Fruit fly (Drosophila melanogaster) whole organism, embryonic: ENCODE measurements around the gene CG10337.

ENCODE experiments used
- ATbp ChIP-seq: fragments of 200-800 bp; sonication (Bioruptor generic); optimal IDR thresholded peaks from 2 replicates; lab custom pipeline; 2017; ENCODE audit warnings: missing biosample characterization, mild to moderate bottlenecking, missing genetic modification characterization, missing genetic modification reagents
- Ada2b ChIP-seq: fragments of 200-800 bp; sonication (Bioruptor generic); IDR thresholded peaks from 2 replicates; pipeline ENCODE4 v1.3.6; 2022; ENCODE audit warnings: missing biosample characterization, missing genetic modification characterization
- BtbVII ChIP-seq: fragments of 200-800 bp; sonication (Bioruptor generic); optimal IDR thresholded peaks from 3 replicates; lab custom pipeline; 2017; ENCODE audit warnings: missing biosample characterization, mild to moderate bottlenecking, missing genetic modification characterization
- CG10147 ChIP-seq: fragments of 200-800 bp; sonication (Bioruptor generic); optimal IDR thresholded peaks from 2 replicates; lab custom pipeline; 2019; ENCODE audit warnings: missing biosample characterization, mild to moderate bottlenecking, missing genetic modification characterization, moderate library complexity
- CG11723 ChIP-seq: fragments of 200-800 bp; sonication (Bioruptor generic); optimal IDR thresholded peaks from 2 replicates; lab custom pipeline; 2017; ENCODE audit warnings: missing biosample characterization, mild to moderate bottlenecking, missing genetic modification characterization
- CG12071 ChIP-seq: fragments of 200-800 bp; sonication (Bioruptor generic); optimal IDR thresholded peaks from 3 replicates; lab custom pipeline; 2018; ENCODE audit warnings: missing biosample characterization, mild to moderate bottlenecking, missing genetic modification characterization
- CG12155 ChIP-seq: fragments of 200-800 bp; sonication (Bioruptor generic); optimal IDR thresholded peaks from 3 replicates; lab custom pipeline; 2016; ENCODE audit warnings: missing biosample characterization, missing genetic modification characterization
- CG12769 ChIP-seq: fragments of 200-800 bp; sonication (Bioruptor generic); optimal IDR thresholded peaks from 2 replicates; lab custom pipeline; 2019; ENCODE audit warnings: missing biosample characterization, mild to moderate bottlenecking, missing genetic modification characterization, moderate library complexity
- CG13424 ChIP-seq: fragments of 200-800 bp; sonication (Bioruptor generic); optimal IDR thresholded peaks from 2 replicates; lab custom pipeline; 2019; ENCODE audit warnings: missing biosample characterization, mild to moderate bottlenecking, missing genetic modification characterization, moderate library complexity
- CG13775 ChIP-seq: fragments of 200-800 bp; sonication (Bioruptor generic); optimal IDR thresholded peaks from 3 replicates; lab custom pipeline; 2017; ENCODE audit warnings: missing biosample characterization, mild to moderate bottlenecking, missing genetic modification characterization
- CG1529 ChIP-seq: fragments of 200-800 bp; sonication (Bioruptor generic); optimal IDR thresholded peaks from 3 replicates; lab custom pipeline; 2018; ENCODE audit warnings: missing biosample characterization, missing genetic modification characterization
- CG2202 ChIP-seq: fragments of 200-800 bp; sonication (Bioruptor generic); optimal IDR thresholded peaks from 2 replicates; lab custom pipeline; 2018; ENCODE audit warnings: missing biosample characterization, mild to moderate bottlenecking, missing genetic modification characterization
- CG30431 ChIP-seq: fragments of 200-800 bp; sonication (Bioruptor generic); optimal IDR thresholded peaks from 2 replicates; lab custom pipeline; 2017; ENCODE audit warnings: missing biosample characterization, missing genetic modification characterization
- CG31441 ChIP-seq: fragments of 200-800 bp; sonication (Bioruptor generic); IDR thresholded peaks from 2 replicates; pipeline ENCODE4 v1.3.6; 2022; ENCODE audit warnings: missing biosample characterization, missing genetic modification characterization
- CG4328 ChIP-seq: fragments of 200-800 bp; sonication (Bioruptor generic); optimal IDR thresholded peaks from 3 replicates; lab custom pipeline; 2017; ENCODE audit warnings: missing biosample characterization, missing genetic modification reagents, missing genetic modification characterization
- CG6272 ChIP-seq: fragments of 200-800 bp; sonication (Bioruptor generic); IDR thresholded peaks from 2 replicates; pipeline ENCODE4 v1.3.6; 2022; ENCODE audit warnings: missing biosample characterization, missing genetic modification characterization
- CG6689 ChIP-seq: fragments of 200-800 bp; sonication (Bioruptor generic); IDR thresholded peaks from 2 replicates; pipeline ENCODE4 v1.3.6; 2022; ENCODE audit warnings: missing biosample characterization, missing genetic modification characterization
- CG7372 ChIP-seq: fragments of 200-800 bp; sonication (Bioruptor generic); IDR thresholded peaks from 2 replicates; pipeline ENCODE4 v1.3.6; 2022; ENCODE audit warnings: missing biosample characterization, missing genetic modification characterization
- CG8478 ChIP-seq: fragments of >200 bp; optimal IDR thresholded peaks from 2 replicates; lab custom pipeline; 2018
- CG8765 ChIP-seq: fragments of 200-800 bp; sonication (Bioruptor generic); IDR thresholded peaks from 2 replicates; pipeline ENCODE4 v1.3.6; 2022; ENCODE audit warnings: missing biosample characterization, missing genetic modification characterization
- CHES-1-like ChIP-seq: fragments of 200-800 bp; sonication (Bioruptor generic); optimal IDR thresholded peaks from 2 replicates; lab custom pipeline; 2016; ENCODE audit warnings: missing biosample characterization, missing genetic modification characterization
- Camta ChIP-seq: fragments of 200-800 bp; sonication (Bioruptor generic); optimal IDR thresholded peaks from 2 replicates; lab custom pipeline; 2016; ENCODE audit warnings: missing biosample characterization, missing genetic modification characterization
- CrebB ChIP-seq: fragments of 200-800 bp; sonication (Bioruptor generic); optimal IDR thresholded peaks from 3 replicates; lab custom pipeline; 2018; ENCODE audit warnings: missing biosample characterization, mild to moderate bottlenecking, missing genetic modification characterization
- Fer2 ChIP-seq: fragments of 200-800 bp; sonication (Bioruptor generic); optimal IDR thresholded peaks from 2 replicates; lab custom pipeline; 2018; ENCODE audit warnings: missing biosample characterization, mild to moderate bottlenecking, missing genetic modification characterization, moderate library complexity
- H2.0 ChIP-seq: fragments of 200-800 bp; sonication (Bioruptor generic); IDR thresholded peaks from 2 replicates; pipeline ENCODE4 v1.3.6; 2022; ENCODE audit warnings: missing biosample characterization, missing genetic modification characterization
- HLHmδ ChIP-seq: fragments of 200-800 bp; sonication (Bioruptor generic); optimal IDR thresholded peaks from 2 replicates; lab custom pipeline; 2018; ENCODE audit warnings: missing biosample characterization, mild to moderate bottlenecking, missing genetic modification characterization, moderate library complexity
- Hr51 ChIP-seq, 2 experiments: fragments of 200-800 bp; sonication (Bioruptor generic); optimal IDR thresholded peaks; 2 replicates in 1 of 2; 3 replicates in 1 of 2; lab custom pipeline; 2016 to 2018; ENCODE audit warnings: missing biosample characterization in 2 of 2, missing genetic modification characterization in 2 of 2, mild to moderate bottlenecking in 1 of 2, moderate library complexity in 1 of 2
- MBD-R2 ChIP-seq: fragments of 200-800 bp; sonication (Bioruptor generic); IDR thresholded peaks from 2 replicates; pipeline ENCODE4 v1.3.6; 2022; ENCODE audit warnings: missing biosample characterization, missing genetic modification characterization
- Sry-β ChIP-seq: fragments of 200-800 bp; sonication (Bioruptor generic); optimal IDR thresholded peaks from 2 replicates; lab custom pipeline; 2018; ENCODE audit warnings: missing biosample characterization, mild to moderate bottlenecking, missing genetic modification characterization, moderate library complexity
- Xrp1 ChIP-seq: fragments of 200-800 bp; sonication (Bioruptor generic); IDR thresholded peaks from 2 replicates; pipeline ENCODE4 v1.3.6; 2022; ENCODE audit warnings: missing biosample characterization, missing genetic modification characterization
- ab ChIP-seq: fragments of 200-800 bp; sonication (Bioruptor generic); optimal IDR thresholded peaks from 2 replicates; lab custom pipeline; 2016; ENCODE audit warnings: missing biosample characterization, missing genetic modification characterization
- chm ChIP-seq: fragments of 200-800 bp; sonication (Bioruptor generic); IDR thresholded peaks from 2 replicates; pipeline ENCODE4 v1.3.6; 2022; ENCODE audit warnings: missing biosample characterization, missing genetic modification characterization
- croc ChIP-seq: fragments of 200-800 bp; sonication (Bioruptor generic); conservative IDR thresholded peaks from 3 replicates; pipeline ENCODE4 v1.3.6; 2022; ENCODE audit warnings: missing biosample characterization, missing genetic modification characterization
- crp ChIP-seq, 2 experiments: fragments of 200-800 bp; sonication (Bioruptor generic); optimal IDR thresholded peaks; 2 replicates in 1 of 2; 3 replicates in 1 of 2; lab custom pipeline; 2017; ENCODE audit warnings: missing biosample characterization in 2 of 2, missing genetic modification characterization in 2 of 2, mild to moderate bottlenecking in 1 of 2, moderate library complexity in 1 of 2
- fru ChIP-seq: fragments of >200 bp; optimal IDR thresholded peaks from 2 replicates; lab custom pipeline; 2017
- gfzf ChIP-seq: fragments of 200-800 bp; sonication (Bioruptor generic); optimal IDR thresholded peaks from 2 replicates; lab custom pipeline; 2016; ENCODE audit warnings: missing biosample characterization, mild to moderate bottlenecking, missing genetic modification characterization, moderate library complexity
- gsb ChIP-seq: fragments of 200-800 bp; sonication (Bioruptor generic); IDR thresholded peaks from 2 replicates; pipeline ENCODE4 v1.3.6; 2022; ENCODE audit warnings: missing biosample characterization, missing genetic modification characterization
- h ChIP-seq: fragments of >200 bp; optimal IDR thresholded peaks from 2 replicates; lab custom pipeline; 2017
- hbn ChIP-seq: fragments of 200-800 bp; sonication (Bioruptor generic); IDR thresholded peaks from 2 replicates; pipeline ENCODE4 v1.3.6; 2022; ENCODE audit warnings: missing biosample characterization, missing genetic modification characterization; ENCODE audit not compliant: partially characterized antibody
- hkb ChIP-seq, 2 experiments: fragments of 200-800 bp in 1 of 2; fragments of >200 bp in 1 of 2; sonication (Bioruptor generic) in 1 of 2; IDR thresholded peaks in 1 of 2; optimal IDR thresholded peaks in 1 of 2; 2 replicates each; pipeline versions ENCODE4 v1.3.6 to Lab custom; 2017 to 2022; ENCODE audit warnings: missing biosample characterization in 1 of 2, missing genetic modification characterization in 1 of 2
- lbe ChIP-seq: fragments of 200-800 bp; sonication (Bioruptor generic); optimal IDR thresholded peaks from 2 replicates; lab custom pipeline; 2016; ENCODE audit warnings: missing biosample characterization, mild to moderate bottlenecking, missing genetic modification characterization
- lola ChIP-seq, 3 experiments: fragments of >200 bp in 2 of 3; fragments of 200-800 bp in 1 of 3; sonication (Bioruptor generic) in 1 of 3; optimal IDR thresholded peaks; 2 replicates each; lab custom pipeline; 2017 to 2019; ENCODE audit warnings: missing biosample characterization in 3 of 3, missing genetic modification characterization in 3 of 3, mild to moderate bottlenecking in 1 of 3, moderate library complexity in 1 of 3
- psq ChIP-seq: fragments of 200-800 bp; sonication (Bioruptor generic); optimal IDR thresholded peaks from 2 replicates; lab custom pipeline; 2017; ENCODE audit warnings: missing biosample characterization, missing genetic modification characterization
- repo ChIP-seq: fragments of 200-800 bp; sonication (Bioruptor generic); optimal IDR thresholded peaks from 2 replicates; lab custom pipeline; 2016; ENCODE audit warnings: missing biosample characterization, missing genetic modification characterization
- sd ChIP-seq: fragments of 200-800 bp; sonication (Bioruptor generic); optimal IDR thresholded peaks from 3 replicates; lab custom pipeline; 2018; ENCODE audit warnings: missing biosample characterization, mild to moderate bottlenecking, missing genetic modification characterization, moderate library complexity
- slbo ChIP-seq: fragments of 200-800 bp; sonication (Bioruptor generic); IDR thresholded peaks from 2 replicates; pipeline ENCODE4 v1.3.6; 2022; ENCODE audit warnings: missing biosample characterization, missing genetic modification characterization
- tup ChIP-seq: fragments of 200-800 bp; sonication (Bioruptor generic); optimal IDR thresholded peaks from 2 replicates; lab custom pipeline; 2016; ENCODE audit warnings: missing biosample characterization, mild to moderate bottlenecking, missing genetic modification characterization, moderate library complexity
- tx ChIP-seq: fragments of 200-800 bp; sonication (Bioruptor generic); optimal IDR thresholded peaks from 2 replicates; lab custom pipeline; 2016; ENCODE audit warnings: missing biosample characterization, missing genetic modification characterization
- unpg ChIP-seq: fragments of 200-800 bp; sonication (Bioruptor generic); optimal IDR thresholded peaks from 3 replicates; lab custom pipeline; 2018; ENCODE audit warnings: missing biosample characterization, mild to moderate bottlenecking, missing genetic modification characterization, moderate library complexity
- zfh1 ChIP-seq: fragments of 200-800 bp; sonication (Bioruptor generic); IDR thresholded peaks from 3 replicates; pipeline ENCODE4 v1.3.6; 2022; ENCODE audit warnings: missing biosample characterization, missing genetic modification characterization

Gene CG10337

DNA sequence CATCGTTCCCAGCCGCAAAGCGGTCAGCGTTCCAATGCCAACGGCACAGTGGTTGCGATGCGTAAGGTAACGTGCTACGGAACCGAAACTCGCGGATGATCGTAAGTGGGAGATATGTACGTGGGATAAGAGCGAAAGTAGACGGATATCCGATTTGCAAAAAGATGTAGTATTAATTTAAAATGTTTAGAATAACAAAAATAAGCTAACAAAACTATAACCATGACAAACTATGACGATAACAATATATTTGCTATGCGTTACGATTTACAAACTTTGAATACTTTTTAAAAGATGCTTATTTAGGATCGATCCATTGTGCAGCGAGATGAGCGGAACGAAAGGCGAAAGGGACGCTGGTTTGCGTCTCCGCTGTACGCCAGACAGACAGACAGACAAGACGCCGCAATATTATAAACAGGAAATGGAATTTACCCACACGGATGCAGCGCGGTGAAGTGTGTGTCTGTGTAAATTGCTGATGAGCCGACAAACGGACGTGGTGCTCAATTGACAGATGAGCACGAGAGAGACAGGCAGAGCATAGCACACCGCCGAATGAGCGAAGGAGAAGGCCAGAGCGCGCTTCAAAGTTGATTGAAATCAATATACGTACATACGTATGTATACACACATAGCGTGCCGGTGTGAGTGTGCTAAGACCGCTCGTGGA is 29.0 kb upstream of the CG10337 start (continued):
- TF ChIP-seq hbn (GFP tag; lab: Robert Waterston, UW), result no peak
- peak; percentile 35 for TF ChIP-seq gfzf (GFP tag; lab: Kevin White, UChicago)
- peak; percentile 92 for TF ChIP-seq croc (GFP tag; lab: Robert Waterston, UW)
- peak; percentile 94 for TF ChIP-seq CG10147 (GFP tag; lab: Kevin White, UChicago)
- TF ChIP-seq Sry-β (GFP tag; lab: Kevin White, UChicago), result peak; percentile 52
- TF ChIP-seq CG30431 (GFP tag; lab: Kevin White, UChicago), result peak; percentile 97
- peak; percentile 92 for TF ChIP-seq Ada2b (GFP tag; lab: Robert Waterston, UW)
- TF ChIP-seq unpg, result peak; percentile 96
- TF ChIP-seq H2.0, result peak; percentile 90
- TF ChIP-seq CG11723 (GFP tag; lab: Kevin White, UChicago), result peak; percentile 93
- TF ChIP-seq sd, result peak; percentile 100
- TF ChIP-seq CG31441 (GFP tag; lab: Robert Waterston, UW), result peak; percentile 97
- no peak for TF ChIP-seq h
- peak; percentile 54 for TF ChIP-seq hkb (optimal IDR thresholded peaks at IDR 0.05; lab: Kevin White, UChicago)
- TF ChIP-seq hkb (GFP tag; IDR thresholded peaks at IDR 0.05; lab: Robert Waterston, UW), result peak; percentile 94
- peak; percentile 85 for TF ChIP-seq tup (GFP tag; lab: Kevin White, UChicago)
- TF ChIP-seq CG8765 (GFP tag; lab: Robert Waterston, UW), result peak; percentile 80
- TF ChIP-seq ab, result peak; percentile 54
- peak; percentile 91 for TF ChIP-seq CG1529
- TF ChIP-seq zfh1, result peak; percentile 91
- peak; percentile 63 for TF ChIP-seq lbe (GFP tag; lab: Kevin White, UChicago)
- peak; percentile 90 for TF ChIP-seq gsb
- peak; percentile 94 for TF ChIP-seq CG6272
- peak; percentile 96 for TF ChIP-seq CG6689 (GFP tag; lab: Robert Waterston, UW)
- TF ChIP-seq lola (GFP tag; optimal IDR thresholded peaks at IDR 0.05; lab: Kevin White, UChicago), result peak in 2 of 3 experiments; percentile 44 to 97
- peak; percentile 94 for TF ChIP-seq Xrp1 (GFP tag; lab: Robert Waterston, UW)
- TF ChIP-seq fru (lab: Kevin White, UChicago), result no peak
- TF ChIP-seq CG12071, result peak; percentile 92
- peak; percentile 96 for TF ChIP-seq CHES-1-like (GFP tag; lab: Kevin White, UChicago)
- TF ChIP-seq chm, result peak; percentile 75
- peak; percentile 94 for TF ChIP-seq BtbVII
- TF ChIP-seq repo (GFP tag; lab: Kevin White, UChicago), result peak; percentile 94
- TF ChIP-seq slbo, result peak; percentile 96
- TF ChIP-seq Fer2 (tag; lab: Kevin White, UChicago), result peak; percentile 83
- peak; percentile 87 for TF ChIP-seq CG2202 (tag; lab: Kevin White, UChicago)
- TF ChIP-seq CG13775 (GFP tag; lab: Kevin White, UChicago), result peak; percentile 97
- peak; percentile 94 for TF ChIP-seq CG7372
- peak; percentile 96 to 97 for TF ChIP-seq Hr51 (GFP tag; optimal IDR thresholded peaks at IDR 0.05; lab: Kevin White, UChicago)
- TF ChIP-seq MBD-R2 (GFP tag; lab: Robert Waterston, UW), result peak; percentile 66
- TF ChIP-seq CrebB, result peak; percentile 79
- peak; percentile 63 for TF ChIP-seq CG8478 (lab: Kevin White, UChicago)
- TF ChIP-seq psq (GFP tag; lab: Kevin White, UChicago), result peak; percentile 86
- peak; percentile 98 for TF ChIP-seq HLHmδ (GFP tag; lab: Kevin White, UChicago)
- peak; percentile 96 for TF ChIP-seq CG13424 (tag; lab: Kevin White, UChicago)
- TF ChIP-seq CG12155 (GFP tag; lab: Kevin White, UChicago), result peak; percentile 94
- peak; percentile 98 for TF ChIP-seq Camta (GFP tag; lab: Kevin White, UChicago)
- peak; percentile 96 for TF ChIP-seq tx
- TF ChIP-seq crp (GFP tag; optimal IDR thresholded peaks at IDR 0.05; lab: Kevin White, UChicago), result peak in 1 of 2 experiments; percentile 69
- peak; percentile 97 for TF ChIP-seq CG12769
- peak; percentile 88 for TF ChIP-seq CG4328 (GFP tag; lab: Kevin White, UChicago)
- peak; percentile 88 for TF ChIP-seq ATbp (GFP tag; lab: Kevin White, UChicago)
